Worm (Caenorhabditis elegans) whole organism, L4/young adult: Measurements from ENCODE around the gene ssq-4.

Experiments
- W03F9.2 ChIP-seq: fragments of 150-350 bp; optimal IDR thresholded peaks from 2 replicates; lab custom pipeline; 2014; ENCODE audit warnings: missing biosample characterization, missing genetic modification characterization
- dao-5 ChIP-seq: sonication (generic microtip); optimal IDR thresholded peaks from 2 replicates; lab custom pipeline; 2016; ENCODE audit warnings: missing genotype, missing genetic modification characterization, moderate library complexity, missing compliant biosample characterization
- him-1 ChIP-seq: sonication (generic microtip); optimal IDR thresholded peaks from 2 replicates; lab custom pipeline; 2016; ENCODE audit warnings: missing genotype, missing genetic modification reagents, missing genetic modification characterization, missing compliant biosample characterization

DNA sequence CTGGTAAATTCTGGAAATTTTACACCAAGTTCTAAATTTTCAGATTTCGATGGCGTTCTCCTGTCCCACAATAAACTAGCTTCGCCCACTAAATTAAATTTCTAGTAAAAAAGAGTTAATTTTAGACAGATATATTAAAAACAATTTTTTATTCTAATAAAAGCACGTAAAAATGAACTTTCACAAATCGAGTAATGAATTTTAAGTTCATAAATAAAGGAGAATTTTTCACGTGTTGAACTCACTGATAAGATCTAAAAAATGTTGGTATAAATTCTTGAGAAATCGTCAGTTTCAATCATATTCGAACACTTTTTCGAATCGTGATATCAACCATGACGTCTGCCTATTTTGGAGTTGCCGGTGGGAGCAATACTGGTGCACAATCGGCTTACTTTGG is 20.4 kb upstream of the ssq-4 start, which contains the start of gene ssq-2:
- no peak for TF ChIP-seq W03F9.2
- no peak for TF ChIP-seq him-1
- no peak for TF ChIP-seq dao-5 (tag; lab: Kevin White, UChicago)
